Worm (Caenorhabditis elegans) whole organism, young adult: ENCODE measurements around the gene ckb-1.

Source experiments
- B0336.3 ChIP-seq: fragments of 200-800 bp; sonication (Bioruptor generic); IDR thresholded peaks from 2 replicates; pipeline ENCODE4 v1.3.6; 2022; ENCODE audit warnings: missing genetic modification characterization, missing compliant biosample characterization
- F22D6.2 ChIP-seq: sonication (generic microtip); optimal IDR thresholded peaks from 2 replicates; lab custom pipeline; 2016; ENCODE audit warnings: mild to moderate bottlenecking, missing genetic modification characterization, missing compliant biosample characterization
- F55B11.4 ChIP-seq: sonication (generic microtip); optimal IDR thresholded peaks from 2 replicates; lab custom pipeline; 2016; ENCODE audit warnings: missing compliant biosample characterization, missing genetic modification characterization, borderline replicate concordance; ENCODE audit not compliant: insufficient read depth
- K12H6.12 ChIP-seq: fragments of 200-800 bp; sonication (Bioruptor generic); optimal IDR thresholded peaks from 2 replicates; lab custom pipeline; 2018; ENCODE audit warnings: mild to moderate bottlenecking, missing genetic modification characterization, missing compliant biosample characterization
- ama-1 ChIP-seq, 3 experiments: fragments of 150-350 bp in 1 of 3; sonication (generic microtip) in 2 of 3; optimal IDR thresholded peaks; 2 replicates each; lab custom pipeline; 2014 to 2018; ENCODE audit warnings: missing biosample characterization in 2 of 3, missing genetic modification characterization in 2 of 3, missing genetic modification reagents in 2 of 3
- attf-6 ChIP-seq: fragments of 200-800 bp; sonication (Bioruptor generic); IDR thresholded peaks from 2 replicates; pipeline ENCODE4 v1.3.6; 2022; ENCODE audit warnings: missing genetic modification reagents, missing genetic modification characterization, missing compliant biosample characterization
- fkh-3 ChIP-seq: sonication (generic microtip); optimal IDR thresholded peaks from 2 replicates; lab custom pipeline; 2016; ENCODE audit warnings: mild to moderate bottlenecking, missing genetic modification characterization, missing compliant biosample characterization
- madf-8 ChIP-seq: fragments of 200-800 bp; sonication (Bioruptor generic); conservative IDR thresholded peaks from 2 replicates; pipeline ENCODE4 v1.3.6; 2022; ENCODE audit warnings: missing genetic modification reagents, missing genetic modification characterization, missing compliant biosample characterization
- mcd-1 ChIP-seq: fragments of 200-800 bp; sonication (Bioruptor generic); IDR thresholded peaks from 2 replicates; pipeline ENCODE4 v1.3.6; 2022; ENCODE audit warnings: missing genetic modification reagents, missing genetic modification characterization, missing compliant biosample characterization
- nfya-1 ChIP-seq: sonication (generic microtip); optimal IDR thresholded peaks from 2 replicates; lab custom pipeline; 2017; ENCODE audit warnings: antibody characterized with exemption, missing compliant biosample characterization, missing genetic modification characterization, borderline replicate concordance; ENCODE audit not compliant: insufficient read depth
- nhr-120 ChIP-seq: fragments of 200-800 bp; sonication (Bioruptor generic); IDR thresholded peaks from 2 replicates; pipeline ENCODE4 v1.3.6; 2022; ENCODE audit warnings: missing genetic modification characterization, missing compliant biosample characterization
- pha-4 ChIP-seq: fragments of 150-350 bp; sonication (generic microtip); optimal IDR thresholded peaks from 2 replicates; lab custom pipeline; 2014; ENCODE audit warnings: missing biosample characterization, missing genetic modification reagents, missing genetic modification characterization
- snpc-4 ChIP-seq, 5 experiments: fragments of 150-350 bp in 1 of 5; sonication (generic microtip) in 4 of 5; optimal IDR thresholded peaks; 2 replicates each; lab custom pipeline; 2014 to 2018; ENCODE audit warnings: missing genetic modification characterization in 5 of 5, missing biosample characterization in 3 of 5, antibody characterized with exemption in 2 of 5, mild to moderate bottlenecking in 2 of 5, missing compliant biosample characterization in 2 of 5, missing genotype in 2 of 5, moderate library complexity in 2 of 5, missing genetic modification reagents in 1 of 5
- sptf-2 ChIP-seq: fragments of 200-800 bp; sonication (Bioruptor generic); optimal IDR thresholded peaks from 2 replicates; lab custom pipeline; 2018; ENCODE audit warnings: mild to moderate bottlenecking, missing genetic modification characterization, missing compliant biosample characterization

ce11 chrIII:4317065-4317752 lies 47.9 kb upstream of the ckb-1 start, which contains the start of gene tag-131:
- no peak for TF ChIP-seq mcd-1 (GFP tag; lab: Robert Waterston, UW)
- no peak for TF ChIP-seq pha-4 (tag; lab: Kevin White, UChicago)
- no peak for TF ChIP-seq B0336.3 (GFP tag; lab: Robert Waterston, UW)
- TF ChIP-seq ama-1 (optimal IDR thresholded peaks at IDR 0.05; lab: Kevin White, UChicago) = no peak
- TF ChIP-seq ama-1 (GFP tag; optimal IDR thresholded peaks at IDR 0.05; lab: Kevin White, UChicago) = no peak
- no peak for TF ChIP-seq snpc-4 (GFP tag; optimal IDR thresholded peaks at IDR 0.05; lab: Kevin White, UChicago)
- TF ChIP-seq snpc-4 (tag; optimal IDR thresholded peaks at IDR 0.05; lab: Kevin White, UChicago) = no peak
- no peak for TF ChIP-seq fkh-3 (tag; lab: Kevin White, UChicago)
- no peak for TF ChIP-seq sptf-2 (GFP tag; lab: Kevin White, UChicago)
- TF ChIP-seq madf-8 (GFP tag; lab: Robert Waterston, UW) = no peak
- TF ChIP-seq F55B11.4 (tag; lab: Kevin White, UChicago) = no peak
- TF ChIP-seq F22D6.2 (tag; lab: Kevin White, UChicago) = no peak
- TF ChIP-seq attf-6 = no peak
- no peak for TF ChIP-seq nhr-120 (GFP tag; lab: Robert Waterston, UW)
- TF ChIP-seq K12H6.12 = no peak
- no peak for TF ChIP-seq nfya-1 (tag; lab: Kevin White, UChicago)
